Fruit fly (Drosophila melanogaster) whole organism, embryonic: ENCODE measurements around the gene CG3679.
A peak's percentile ranks its signal among the peaks of the same experiment; 100 is the strongest.

Source experiments
- Ada2b ChIP-seq: fragments of 200-800 bp; sonication (Bioruptor generic); IDR thresholded peaks from 2 replicates; pipeline ENCODE4 v1.3.6; 2022; ENCODE audit warnings: missing biosample characterization, missing genetic modification characterization
- Atf-2 ChIP-seq: fragments of 200-800 bp; sonication (Bioruptor generic); optimal IDR thresholded peaks from 2 replicates; lab custom pipeline; 2016; ENCODE audit warnings: missing biosample characterization, missing genetic modification characterization
- Blimp-1 ChIP-seq: fragments of 200-800 bp; sonication (Bioruptor generic); optimal IDR thresholded peaks from 3 replicates; lab custom pipeline; 2018; ENCODE audit warnings: missing biosample characterization, missing genetic modification characterization, mild to moderate bottlenecking, moderate library complexity, missing genetic modification reagents
- CG11504 ChIP-seq: fragments of 200-800 bp; sonication (Bioruptor generic); optimal IDR thresholded peaks from 3 replicates; lab custom pipeline; 2019; ENCODE audit warnings: missing biosample characterization, mild to moderate bottlenecking, missing genetic modification characterization, moderate library complexity
- CG12236 ChIP-seq: fragments of 200-800 bp; sonication (Bioruptor generic); optimal IDR thresholded peaks from 2 replicates; lab custom pipeline; 2016; ENCODE audit warnings: missing biosample characterization, missing genetic modification characterization
- CG12769 ChIP-seq: fragments of 200-800 bp; sonication (Bioruptor generic); optimal IDR thresholded peaks from 2 replicates; lab custom pipeline; 2019; ENCODE audit warnings: missing biosample characterization, mild to moderate bottlenecking, missing genetic modification characterization, moderate library complexity
- CG15601 ChIP-seq: fragments of 200-800 bp; sonication (Bioruptor generic); optimal IDR thresholded peaks from 3 replicates; lab custom pipeline; 2019; ENCODE audit warnings: missing biosample characterization, mild to moderate bottlenecking, missing genetic modification characterization, moderate library complexity
- CG15696 ChIP-seq: fragments of 200-800 bp; sonication (Bioruptor generic); optimal IDR thresholded peaks from 2 replicates; lab custom pipeline; 2019; ENCODE audit warnings: missing biosample characterization, mild to moderate bottlenecking, missing genetic modification characterization, moderate library complexity
- CG17361 ChIP-seq: fragments of 200-800 bp; sonication (Bioruptor generic); IDR thresholded peaks from 3 replicates; pipeline ENCODE4 v1.3.6; 2022; ENCODE audit warnings: missing biosample characterization, missing genetic modification characterization
- CG18262 ChIP-seq: fragments of 200-800 bp; optimal IDR thresholded peaks from 3 replicates; lab custom pipeline; 2019; ENCODE audit warnings: missing biosample characterization, mild to moderate bottlenecking, missing genetic modification characterization, moderate library complexity
- CG18476 ChIP-seq: fragments of 200-800 bp; sonication (Bioruptor generic); optimal IDR thresholded peaks from 2 replicates; lab custom pipeline; 2016; ENCODE audit warnings: missing biosample characterization, mild to moderate bottlenecking, missing genetic modification characterization
- CG18764 ChIP-seq: fragments of 200-800 bp; sonication (Bioruptor generic); optimal IDR thresholded peaks from 3 replicates; lab custom pipeline; 2016; ENCODE audit warnings: missing biosample characterization, missing genetic modification characterization
- CG2678 ChIP-seq: fragments of 200-800 bp; sonication (Bioruptor generic); optimal IDR thresholded peaks from 3 replicates; lab custom pipeline; 2019; ENCODE audit warnings: missing biosample characterization, mild to moderate bottlenecking, missing genetic modification characterization, moderate library complexity
- CG30431 ChIP-seq: fragments of 200-800 bp; sonication (Bioruptor generic); optimal IDR thresholded peaks from 2 replicates; lab custom pipeline; 2017; ENCODE audit warnings: missing biosample characterization, missing genetic modification characterization
- CG32532 ChIP-seq: fragments of 200-800 bp; sonication (Bioruptor generic); IDR thresholded peaks from 2 replicates; pipeline ENCODE4 v1.3.6; 2022; ENCODE audit warnings: missing biosample characterization, missing genetic modification characterization
- CG3281 ChIP-seq: fragments of 200-800 bp; sonication (Bioruptor generic); optimal IDR thresholded peaks from 3 replicates; lab custom pipeline; 2017; ENCODE audit warnings: missing biosample characterization, mild to moderate bottlenecking, missing genetic modification characterization
- CG3407 ChIP-seq: fragments of 200-800 bp; sonication (Bioruptor generic); optimal IDR thresholded peaks from 2 replicates; lab custom pipeline; 2018; ENCODE audit warnings: missing biosample characterization, mild to moderate bottlenecking, missing genetic modification characterization
- CG34224 ChIP-seq: fragments of 200-800 bp; sonication (Bioruptor generic); IDR thresholded peaks from 3 replicates; pipeline ENCODE4 v1.3.6; 2022; ENCODE audit warnings: missing biosample characterization, missing genetic modification characterization; ENCODE audit not compliant: partially characterized antibody
- CG3726 ChIP-seq: fragments of 200-800 bp; sonication (Bioruptor generic); IDR thresholded peaks from 3 replicates; pipeline ENCODE4, ENCODE4 v1.3.6; 2022; ENCODE audit warnings: missing biosample characterization, missing genetic modification characterization
- CG4360 ChIP-seq: fragments of 200-800 bp; sonication (Bioruptor generic); IDR thresholded peaks from 2 replicates; pipeline ENCODE4 v1.3.6; 2022; ENCODE audit warnings: missing biosample characterization, missing genetic modification characterization
- CG6765 ChIP-seq: fragments of 200-800 bp; sonication (Bioruptor generic); optimal IDR thresholded peaks from 3 replicates; lab custom pipeline; 2017; ENCODE audit warnings: missing biosample characterization, mild to moderate bottlenecking, missing genetic modification characterization
- CG7357 ChIP-seq: fragments of 200-800 bp; sonication (Bioruptor generic); IDR thresholded peaks from 3 replicates; pipeline ENCODE4 v1.3.6; 2022; ENCODE audit warnings: missing biosample characterization, missing genetic modification characterization
- CG8478 ChIP-seq: fragments of >200 bp; optimal IDR thresholded peaks from 2 replicates; lab custom pipeline; 2018
- CG8765 ChIP-seq: fragments of 200-800 bp; sonication (Bioruptor generic); IDR thresholded peaks from 2 replicates; pipeline ENCODE4 v1.3.6; 2022; ENCODE audit warnings: missing biosample characterization, missing genetic modification characterization
- Dip2 ChIP-seq: fragments of 200-800 bp; sonication (Bioruptor generic); IDR thresholded peaks from 2 replicates; pipeline ENCODE4 v1.3.6; 2022; ENCODE audit warnings: missing biosample characterization, missing genetic modification characterization
- Dip3 ChIP-seq: fragments of 200-800 bp; sonication (Bioruptor generic); optimal IDR thresholded peaks from 3 replicates; lab custom pipeline; 2016; ENCODE audit warnings: missing biosample characterization, missing genetic modification characterization
- E2f1 ChIP-seq: fragments of 200-800 bp; sonication (Bioruptor generic); IDR thresholded peaks from 2 replicates; pipeline ENCODE4 v1.3.6; 2022; ENCODE audit warnings: missing biosample characterization, missing genetic modification characterization
- H15 ChIP-seq: fragments of 200-800 bp; sonication (Bioruptor generic); IDR thresholded peaks from 3 replicates; pipeline ENCODE4 v1.3.6; 2022; ENCODE audit warnings: missing biosample characterization, missing genetic modification characterization
- Hr39 ChIP-seq: fragments of >200 bp; optimal IDR thresholded peaks from 2 replicates; lab custom pipeline; 2017
- Hr78 ChIP-seq, 2 experiments: fragments of 200-800 bp in 1 of 2; fragments of >200 bp in 1 of 2; sonication (Bioruptor generic) in 1 of 2; optimal IDR thresholded peaks; 2 replicates each; lab custom pipeline; 2017 to 2019; ENCODE audit warnings: missing biosample characterization in 2 of 2, missing genetic modification characterization in 2 of 2, mild to moderate bottlenecking in 1 of 2, moderate library complexity in 1 of 2
- Hsf ChIP-seq: fragments of 200-800 bp; sonication (Bioruptor generic); optimal IDR thresholded peaks from 3 replicates; lab custom pipeline; 2016; ENCODE audit warnings: missing biosample characterization, missing genetic modification characterization
- Lpt ChIP-seq: fragments of >200 bp; optimal IDR thresholded peaks from 2 replicates; lab custom pipeline; 2018; ENCODE audit warnings: missing biosample characterization, missing genetic modification characterization
- Max ChIP-seq: fragments of 200-800 bp; sonication (Bioruptor generic); optimal IDR thresholded peaks from 2 replicates; lab custom pipeline; 2016; ENCODE audit warnings: missing biosample characterization, mild to moderate bottlenecking, missing genetic modification characterization
- Myb ChIP-seq: fragments of 200-800 bp; sonication (Bioruptor generic); optimal IDR thresholded peaks from 2 replicates; lab custom pipeline; 2016; ENCODE audit warnings: missing biosample characterization, missing genetic modification characterization
- Opbp ChIP-seq: fragments of 200-800 bp; sonication (Bioruptor generic); IDR thresholded peaks from 3 replicates; pipeline ENCODE4 v1.3.6; 2022; ENCODE audit warnings: missing biosample characterization, missing genetic modification characterization; ENCODE audit not compliant: partially characterized antibody
- Taf1 ChIP-seq: fragments of 200-800 bp; sonication (Bioruptor generic); IDR thresholded peaks from 2 replicates; pipeline ENCODE4 v1.3.6; 2022; ENCODE audit warnings: missing biosample characterization, missing genetic modification characterization
- disco-r ChIP-seq: fragments of 200-800 bp; sonication (Bioruptor generic); optimal IDR thresholded peaks from 2 replicates; lab custom pipeline; 2016; ENCODE audit warnings: missing biosample characterization, missing genetic modification characterization
- ham ChIP-seq: fragments of 200-800 bp; sonication (Bioruptor generic); IDR thresholded peaks from 2 replicates; pipeline ENCODE4 v1.3.6; 2022; ENCODE audit warnings: missing biosample characterization, missing genetic modification characterization
- jumu ChIP-seq: fragments of 200-800 bp; sonication (Bioruptor generic); optimal IDR thresholded peaks from 3 replicates; lab custom pipeline; 2016; ENCODE audit warnings: missing biosample characterization, missing genetic modification characterization
- nmo ChIP-seq: fragments of 200-800 bp; sonication (Bioruptor generic); optimal IDR thresholded peaks from 2 replicates; lab custom pipeline; 2018; ENCODE audit warnings: missing biosample characterization, mild to moderate bottlenecking, missing genetic modification characterization, moderate library complexity
- onecut ChIP-seq: fragments of 200-800 bp; sonication (Bioruptor generic); IDR thresholded peaks from 2 replicates; pipeline ENCODE4 v1.3.6; 2022; ENCODE audit warnings: missing biosample characterization, missing genetic modification characterization
- otp ChIP-seq: fragments of 200-800 bp; sonication (Bioruptor generic); IDR thresholded peaks from 3 replicates; pipeline ENCODE4, ENCODE4 v1.3.6; 2022; ENCODE audit warnings: missing biosample characterization, missing genetic modification characterization
- rib ChIP-seq: fragments of 200-800 bp; sonication (Bioruptor generic); IDR thresholded peaks from 2 replicates; pipeline ENCODE4 v1.3.6; 2022; ENCODE audit warnings: missing biosample characterization, missing genetic modification characterization
- seq ChIP-seq: fragments of 200-800 bp; sonication (Bioruptor generic); IDR thresholded peaks from 2 replicates; pipeline ENCODE4 v1.3.6; 2022; ENCODE audit warnings: missing biosample characterization, missing genetic modification characterization
- sima ChIP-seq: fragments of 200-800 bp; sonication (Bioruptor generic); optimal IDR thresholded peaks from 2 replicates; lab custom pipeline; 2016; ENCODE audit warnings: missing biosample characterization, missing genetic modification characterization
- so ChIP-seq: fragments of 200-800 bp; sonication (Bioruptor generic); IDR thresholded peaks from 3 replicates; pipeline ENCODE4 v1.3.6; 2022; ENCODE audit warnings: missing biosample characterization, missing genetic modification characterization
- sr ChIP-seq: fragments of 200-800 bp; sonication (Bioruptor generic); IDR thresholded peaks from 3 replicates; pipeline ENCODE4 v1.3.6; 2022; ENCODE audit warnings: missing biosample characterization, missing genetic modification characterization
- trem ChIP-seq: fragments of 200-800 bp; optimal IDR thresholded peaks from 3 replicates; lab custom pipeline; 2019; ENCODE audit warnings: missing biosample characterization, mild to moderate bottlenecking, missing genetic modification characterization, moderate library complexity
- vnd ChIP-seq: fragments of 200-800 bp; sonication (Bioruptor generic); IDR thresholded peaks from 3 replicates; pipeline ENCODE4 v1.3.6; 2022; ENCODE audit warnings: missing biosample characterization, missing genetic modification characterization; ENCODE audit not compliant: partially characterized antibody
- zf30C ChIP-seq: fragments of 200-800 bp; sonication (Bioruptor generic); optimal IDR thresholded peaks from 3 replicates; lab custom pipeline; 2018; ENCODE audit warnings: missing biosample characterization, mild to moderate bottlenecking, missing genetic modification characterization

Gene CG3679

DNA sequence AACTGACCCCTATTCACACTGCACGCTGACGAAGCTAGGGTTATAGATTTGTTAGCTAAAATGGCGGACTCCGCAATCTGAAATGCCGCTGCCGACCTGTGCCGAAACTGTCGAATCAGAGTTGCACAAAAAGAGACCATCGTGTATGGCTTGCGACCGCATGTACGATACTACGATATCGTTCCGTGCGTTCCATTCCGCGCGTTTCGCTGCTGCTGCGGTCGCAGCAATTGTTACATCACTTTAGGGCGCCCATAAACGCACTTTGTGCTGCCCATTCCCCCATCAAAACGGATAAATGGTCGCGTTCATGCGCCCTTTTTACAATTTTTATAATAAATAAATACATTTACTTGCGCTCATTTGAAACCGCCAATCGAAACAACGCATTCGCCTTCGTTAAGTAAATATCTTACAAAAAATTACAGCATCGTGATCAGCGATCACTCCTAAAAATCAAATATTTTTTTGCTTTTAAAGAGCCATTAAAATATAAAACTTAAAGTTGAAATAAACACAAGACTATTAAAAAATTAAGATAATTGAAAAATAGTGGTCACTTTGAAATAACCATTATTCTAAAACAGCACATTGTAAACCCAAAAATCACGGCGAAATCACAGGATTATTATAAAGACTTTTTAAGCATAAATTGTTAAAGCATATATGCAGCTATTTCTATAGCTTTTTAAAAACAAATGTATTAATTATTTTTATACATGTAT, 16.7 kb downstream of the CG3679 start, which contains the start of gene Cyp1 (continued):
- TF ChIP-seq Hsf = no peak
- peak; percentile 44 for TF ChIP-seq CG18476
- no peak for TF ChIP-seq CG30431
- TF ChIP-seq E2f1 (GFP tag; lab: Robert Waterston, UW) = peak; percentile 60
- no peak for TF ChIP-seq ham (GFP tag; lab: Robert Waterston, UW)
- TF ChIP-seq CG3407 (GFP tag; lab: Kevin White, UChicago) = no peak
- TF ChIP-seq Opbp = peak; percentile 87
- TF ChIP-seq CG12236 (GFP tag; lab: Kevin White, UChicago) = no peak
- peak; percentile 5 for TF ChIP-seq jumu (GFP tag; lab: Kevin White, UChicago)
- TF ChIP-seq onecut (GFP tag; lab: Robert Waterston, UW) = peak; percentile 48; the same call in 1 of the 2 replicates
- TF ChIP-seq zf30C (GFP tag; lab: Kevin White, UChicago) = no peak
- peak; percentile 44 for TF ChIP-seq Myb (GFP tag; lab: Kevin White, UChicago)
- TF ChIP-seq CG18262 = peak; percentile 13
- TF ChIP-seq Dip2 (GFP tag; lab: Robert Waterston, UW) = no peak
- no peak for TF ChIP-seq CG3726 (GFP tag; lab: Robert Waterston, UW)
- peak; percentile 14 for TF ChIP-seq CG12769 (tag; lab: Kevin White, UChicago)
- TF ChIP-seq CG18764 (GFP tag; lab: Kevin White, UChicago) = peak; percentile 72
- TF ChIP-seq CG8478 (lab: Kevin White, UChicago) = no peak
- TF ChIP-seq CG11504 (tag; lab: Kevin White, UChicago) = no peak
- TF ChIP-seq Blimp-1 = no peak
- no peak for TF ChIP-seq CG3281 (GFP tag; lab: Kevin White, UChicago)
- no peak for TF ChIP-seq disco-r (GFP tag; lab: Kevin White, UChicago)
- TF ChIP-seq nmo (GFP tag; lab: Kevin White, UChicago) = peak; percentile 44
- TF ChIP-seq Hr39 (lab: Kevin White, UChicago) = no peak
- peak; percentile 46; the same call in 1 of the 2 replicates for TF ChIP-seq CG4360 (GFP tag; lab: Robert Waterston, UW)
- TF ChIP-seq seq (GFP tag; lab: Robert Waterston, UW) = peak; percentile 63
- peak; percentile 38 for TF ChIP-seq trem (tag; lab: Kevin White, UChicago)
- TF ChIP-seq Max = peak; percentile 6
- no peak for TF ChIP-seq CG6765 (GFP tag; lab: Kevin White, UChicago)
- TF ChIP-seq sima = no peak
- TF ChIP-seq CG17361 (GFP tag; lab: Robert Waterston, UW) = peak; percentile 61
- TF ChIP-seq CG15696 (tag; lab: Kevin White, UChicago) = no peak
- peak; percentile 6; the same call in 1 of the 2 replicates for TF ChIP-seq Taf1
- peak; percentile 34; the same call in 1 of the 3 replicates for TF ChIP-seq CG7357 (GFP tag; lab: Robert Waterston, UW)
- no peak for TF ChIP-seq Atf-2 (GFP tag; lab: Kevin White, UChicago)
- peak; percentile 69 for TF ChIP-seq vnd (GFP tag; lab: Robert Waterston, UW)
- 0 out of 3 replicates have a peak, but pooled peaks have one; percentile 35 for TF ChIP-seq sr (GFP tag; lab: Robert Waterston, UW)
- peak; percentile 29; the same call in 1 of the 3 replicates for TF ChIP-seq H15 (GFP tag; lab: Robert Waterston, UW)
- TF ChIP-seq Dip3 (GFP tag; lab: Kevin White, UChicago) = no peak
- no peak for TF ChIP-seq CG2678 (tag; lab: Kevin White, UChicago)
- 0 out of 3 replicates have a peak, but pooled peaks have one; percentile 30 for TF ChIP-seq so (GFP tag; lab: Robert Waterston, UW)
- TF ChIP-seq otp (GFP tag; lab: Robert Waterston, UW) = 0 out of 3 replicates have a peak, but pooled peaks have one; percentile 29
- TF ChIP-seq CG8765 (GFP tag; lab: Robert Waterston, UW) = peak; percentile 28; the same call in 1 of the 2 replicates
- no peak for TF ChIP-seq CG15601
- TF ChIP-seq Ada2b (GFP tag; lab: Robert Waterston, UW) = 0 out of 2 replicates have a peak, but pooled peaks have one; percentile 31
- TF ChIP-seq CG32532 (GFP tag; lab: Robert Waterston, UW) = no peak; the same call in none of the 2 replicates
- TF ChIP-seq Lpt = no peak
- TF ChIP-seq rib (GFP tag; lab: Robert Waterston, UW) = peak; percentile 42; the same call in 1 of the 2 replicates
- peak; percentile 74 for TF ChIP-seq CG34224 (GFP tag; lab: Robert Waterston, UW)
- no peak for TF ChIP-seq Hr78 (GFP tag; optimal IDR thresholded peaks at IDR 0.05; lab: Kevin White, UChicago)
